Fruit fly (Drosophila melanogaster) whole organism, embryonic: Measurements from ENCODE around the gene jb.
A peak's percentile ranks its signal among the peaks of the same experiment; 100 is the strongest.

Experiments
- Aef1 ChIP-seq: fragments of 200-800 bp; sonication (Bioruptor generic); IDR thresholded peaks from 3 replicates; pipeline ENCODE4 v1.3.6; 2022; ENCODE audit warnings: missing biosample characterization, missing genetic modification characterization
- Asciz ChIP-seq: fragments of 200-800 bp; sonication (Bioruptor generic); optimal IDR thresholded peaks from 2 replicates; lab custom pipeline; 2017; ENCODE audit warnings: missing biosample characterization, mild to moderate bottlenecking, missing genetic modification characterization, missing genetic modification reagents
- Awh ChIP-seq: fragments of 200-800 bp; sonication (Bioruptor generic); IDR thresholded peaks from 2 replicates; pipeline ENCODE4, ENCODE4 v1.3.6; 2022; ENCODE audit warnings: missing biosample characterization, missing genetic modification characterization
- Bteb2 ChIP-seq: fragments of 200-800 bp; sonication (Bioruptor generic); optimal IDR thresholded peaks from 2 replicates; lab custom pipeline; 2016; ENCODE audit warnings: missing biosample characterization, missing genetic modification characterization
- CG10267 ChIP-seq: fragments of 200-800 bp; sonication (Bioruptor generic); optimal IDR thresholded peaks from 2 replicates; lab custom pipeline; 2018; ENCODE audit warnings: missing biosample characterization, mild to moderate bottlenecking, missing genetic modification characterization, moderate library complexity
- CG12299 ChIP-seq: fragments of 200-800 bp; sonication (Bioruptor generic); optimal IDR thresholded peaks from 2 replicates; lab custom pipeline; 2018; ENCODE audit warnings: missing biosample characterization, mild to moderate bottlenecking, missing genetic modification characterization
- CG1233 ChIP-seq: fragments of 200-800 bp; sonication (Bioruptor generic); optimal IDR thresholded peaks from 4 replicates; lab custom pipeline; 2018; ENCODE audit warnings: missing biosample characterization, mild to moderate bottlenecking, missing genetic modification characterization
- CG12942 ChIP-seq: fragments of 200-800 bp; sonication (Bioruptor generic); optimal IDR thresholded peaks from 3 replicates; lab custom pipeline; 2016; ENCODE audit warnings: missing biosample characterization, missing genetic modification characterization
- CG13775 ChIP-seq: fragments of 200-800 bp; sonication (Bioruptor generic); optimal IDR thresholded peaks from 3 replicates; lab custom pipeline; 2017; ENCODE audit warnings: missing biosample characterization, mild to moderate bottlenecking, missing genetic modification characterization
- CG15073 ChIP-seq: fragments of 200-800 bp; sonication (Bioruptor generic); optimal IDR thresholded peaks from 2 replicates; lab custom pipeline; 2016; ENCODE audit warnings: missing biosample characterization, missing genetic modification characterization
- CG15269 ChIP-seq: fragments of 200-800 bp; sonication (Bioruptor generic); optimal IDR thresholded peaks from 2 replicates; lab custom pipeline; 2018; ENCODE audit warnings: missing biosample characterization, mild to moderate bottlenecking, missing genetic modification characterization, moderate library complexity
- CG17802 ChIP-seq: fragments of 200-800 bp; sonication (Bioruptor generic); optimal IDR thresholded peaks from 2 replicates; lab custom pipeline; 2018; ENCODE audit warnings: missing biosample characterization, mild to moderate bottlenecking, missing genetic modification characterization, moderate library complexity
- CG2120 ChIP-seq: fragments of 200-800 bp; sonication (Bioruptor generic); optimal IDR thresholded peaks from 3 replicates; lab custom pipeline; 2016; ENCODE audit warnings: missing biosample characterization, missing genetic modification characterization
- CG2202 ChIP-seq: fragments of 200-800 bp; sonication (Bioruptor generic); optimal IDR thresholded peaks from 2 replicates; lab custom pipeline; 2018; ENCODE audit warnings: missing biosample characterization, mild to moderate bottlenecking, missing genetic modification characterization
- CG31365 ChIP-seq: fragments of 200-800 bp; sonication (Bioruptor generic); optimal IDR thresholded peaks from 2 replicates; lab custom pipeline; 2018; ENCODE audit warnings: missing biosample characterization, mild to moderate bottlenecking, missing genetic modification characterization
- CG32772 ChIP-seq: fragments of 200-800 bp; sonication (Bioruptor generic); IDR thresholded peaks from 2 replicates; pipeline ENCODE4 v1.3.6; 2022; ENCODE audit warnings: missing biosample characterization, missing genetic modification characterization
- CG3281 ChIP-seq: fragments of 200-800 bp; sonication (Bioruptor generic); optimal IDR thresholded peaks from 3 replicates; lab custom pipeline; 2017; ENCODE audit warnings: missing biosample characterization, mild to moderate bottlenecking, missing genetic modification characterization
- CG3995 ChIP-seq: fragments of 200-800 bp; sonication (Bioruptor generic); optimal IDR thresholded peaks from 3 replicates; lab custom pipeline; 2016; ENCODE audit warnings: missing biosample characterization, missing genetic modification characterization
- CG4424 ChIP-seq: fragments of 200-800 bp; sonication (Bioruptor generic); optimal IDR thresholded peaks from 3 replicates; lab custom pipeline; 2016; ENCODE audit warnings: missing biosample characterization, missing genetic modification characterization
- CG6791 ChIP-seq: fragments of 200-800 bp; sonication (Bioruptor generic); IDR thresholded peaks from 3 replicates; pipeline ENCODE4 v1.3.6; 2022; ENCODE audit warnings: missing biosample characterization, missing genetic modification characterization; ENCODE audit not compliant: partially characterized antibody
- CG8478 ChIP-seq: fragments of >200 bp; optimal IDR thresholded peaks from 2 replicates; lab custom pipeline; 2018
- CG9932 ChIP-seq: fragments of 200-800 bp; sonication (Bioruptor generic); IDR thresholded peaks from 2 replicates; pipeline ENCODE4 v1.3.6; 2022; ENCODE audit warnings: missing biosample characterization, missing genetic modification characterization
- Doc2 ChIP-seq: fragments of 200-800 bp; sonication (Bioruptor generic); IDR thresholded peaks from 2 replicates; pipeline ENCODE4 v1.3.6; 2022; ENCODE audit warnings: missing biosample characterization, missing genetic modification characterization
- Mad ChIP-seq: fragments of 200-800 bp; sonication (Bioruptor generic); optimal IDR thresholded peaks from 2 replicates; lab custom pipeline; 2016; ENCODE audit warnings: missing biosample characterization, missing genetic modification characterization
- NK7.1 ChIP-seq: fragments of 200-800 bp; sonication (Bioruptor generic); optimal IDR thresholded peaks from 3 replicates; lab custom pipeline; 2016; ENCODE audit warnings: missing biosample characterization, missing genetic modification characterization
- Neu2 ChIP-seq: fragments of 200-800 bp; sonication (Bioruptor generic); optimal IDR thresholded peaks from 3 replicates; lab custom pipeline; 2016; ENCODE audit warnings: missing biosample characterization, missing genetic modification characterization, borderline replicate concordance
- Sox102F ChIP-seq: fragments of 200-800 bp; sonication (Bioruptor generic); optimal IDR thresholded peaks from 2 replicates; lab custom pipeline; 2018; ENCODE audit warnings: missing biosample characterization, mild to moderate bottlenecking, missing genetic modification characterization, moderate library complexity
- Sry-β ChIP-seq: fragments of 200-800 bp; sonication (Bioruptor generic); optimal IDR thresholded peaks from 2 replicates; lab custom pipeline; 2018; ENCODE audit warnings: missing biosample characterization, mild to moderate bottlenecking, missing genetic modification characterization, moderate library complexity
- Xbp1 ChIP-seq: fragments of 200-800 bp; sonication (Bioruptor generic); optimal IDR thresholded peaks from 3 replicates; lab custom pipeline; 2016; ENCODE audit warnings: missing biosample characterization, mild to moderate bottlenecking, missing genetic modification characterization
- ase ChIP-seq: fragments of 200-800 bp; sonication (Bioruptor generic); IDR thresholded peaks from 3 replicates; pipeline ENCODE4 v1.3.6; 2022; ENCODE audit warnings: missing biosample characterization, missing genetic modification characterization
- az2 ChIP-seq: fragments of 200-800 bp; sonication (Bioruptor generic); optimal IDR thresholded peaks from 3 replicates; lab custom pipeline; 2016; ENCODE audit warnings: missing biosample characterization, missing genetic modification characterization
- cad ChIP-seq: fragments of >200 bp; optimal IDR thresholded peaks from 2 replicates; lab custom pipeline; 2017; ENCODE audit warnings: missing biosample characterization, missing genetic modification characterization
- caup ChIP-seq: fragments of 200-800 bp; sonication (Bioruptor generic); optimal IDR thresholded peaks from 3 replicates; lab custom pipeline; 2017; ENCODE audit warnings: missing biosample characterization, mild to moderate bottlenecking, missing genetic modification characterization, moderate library complexity; ENCODE audit not compliant: severe bottlenecking
- cg ChIP-seq: fragments of 200-800 bp; sonication (Bioruptor generic); optimal IDR thresholded peaks from 3 replicates; lab custom pipeline; 2019; ENCODE audit warnings: missing biosample characterization, mild to moderate bottlenecking, missing genetic modification characterization, moderate library complexity
- croc ChIP-seq: fragments of 200-800 bp; sonication (Bioruptor generic); conservative IDR thresholded peaks from 3 replicates; pipeline ENCODE4 v1.3.6; 2022; ENCODE audit warnings: missing biosample characterization, missing genetic modification characterization
- crp ChIP-seq, 2 experiments: fragments of 200-800 bp; sonication (Bioruptor generic); optimal IDR thresholded peaks; 2 replicates in 1 of 2; 3 replicates in 1 of 2; lab custom pipeline; 2017; ENCODE audit warnings: missing biosample characterization in 2 of 2, missing genetic modification characterization in 2 of 2, mild to moderate bottlenecking in 1 of 2, moderate library complexity in 1 of 2
- dati ChIP-seq: fragments of 200-800 bp; sonication (Bioruptor generic); IDR thresholded peaks from 2 replicates; pipeline ENCODE4 v1.3.6; 2022; ENCODE audit warnings: missing biosample characterization, missing genetic modification characterization
- dimm ChIP-seq: fragments of 200-800 bp; sonication (Bioruptor generic); IDR thresholded peaks from 2 replicates; pipeline ENCODE4 v1.3.6; 2022; ENCODE audit warnings: missing biosample characterization, missing genetic modification characterization
- ewg ChIP-seq: fragments of 200-800 bp; sonication (Bioruptor generic); optimal IDR thresholded peaks from 3 replicates; lab custom pipeline; 2017; ENCODE audit warnings: mild to moderate bottlenecking, missing biosample characterization, missing genetic modification reagents, missing genetic modification characterization
- exex ChIP-seq: fragments of 200-800 bp; sonication (Bioruptor generic); optimal IDR thresholded peaks from 4 replicates; lab custom pipeline; 2018; ENCODE audit warnings: missing biosample characterization, mild to moderate bottlenecking, missing genetic modification characterization, moderate library complexity
- gfzf ChIP-seq: fragments of 200-800 bp; sonication (Bioruptor generic); optimal IDR thresholded peaks from 2 replicates; lab custom pipeline; 2016; ENCODE audit warnings: missing biosample characterization, mild to moderate bottlenecking, missing genetic modification characterization, moderate library complexity
- h ChIP-seq: fragments of >200 bp; optimal IDR thresholded peaks from 2 replicates; lab custom pipeline; 2017
- jing ChIP-seq: fragments of 200-800 bp; sonication (Bioruptor generic); optimal IDR thresholded peaks from 2 replicates; lab custom pipeline; 2018; ENCODE audit warnings: missing biosample characterization, mild to moderate bottlenecking, missing genetic modification characterization
- kah ChIP-seq: fragments of 200-800 bp; sonication (Bioruptor generic); optimal IDR thresholded peaks from 2 replicates; lab custom pipeline; 2018; ENCODE audit warnings: missing biosample characterization, mild to moderate bottlenecking, missing genetic modification characterization
- nerfin-1 ChIP-seq: fragments of 200-800 bp; sonication (Bioruptor generic); optimal IDR thresholded peaks from 3 replicates; lab custom pipeline; 2019; ENCODE audit warnings: missing biosample characterization, mild to moderate bottlenecking, missing genetic modification characterization, moderate library complexity
- org-1 ChIP-seq: fragments of 200-800 bp; sonication (Bioruptor generic); optimal IDR thresholded peaks from 2 replicates; lab custom pipeline; 2017; ENCODE audit warnings: missing biosample characterization, missing genetic modification characterization
- pum ChIP-seq: fragments of 200-800 bp; sonication (Bioruptor generic); optimal IDR thresholded peaks from 2 replicates; lab custom pipeline; 2016; ENCODE audit warnings: missing biosample characterization, missing genetic modification characterization
- ranshi ChIP-seq: fragments of 200-800 bp; sonication (Bioruptor generic); IDR thresholded peaks from 2 replicates; pipeline ENCODE4 v1.3.6; 2022; ENCODE audit warnings: missing biosample characterization, missing genetic modification characterization
- scrt ChIP-seq: fragments of 200-800 bp; sonication (Bioruptor generic); optimal IDR thresholded peaks from 2 replicates; lab custom pipeline; 2018; ENCODE audit warnings: missing biosample characterization, mild to moderate bottlenecking, missing genetic modification characterization, moderate library complexity
- tgo ChIP-seq: fragments of 200-800 bp; sonication (Bioruptor generic); IDR thresholded peaks from 3 replicates; pipeline ENCODE4 v1.3.6; 2022; ENCODE audit warnings: missing biosample characterization, missing genetic modification characterization
- toy ChIP-seq: fragments of 200-800 bp; sonication (Bioruptor generic); IDR thresholded peaks from 2 replicates; pipeline ENCODE4 v1.3.6; 2022; ENCODE audit warnings: missing biosample characterization, missing genetic modification characterization
- unc-4 ChIP-seq: fragments of 200-800 bp; sonication (Bioruptor generic); IDR thresholded peaks from 2 replicates; pipeline ENCODE4 v1.3.6; 2022; ENCODE audit warnings: missing biosample characterization, missing genetic modification characterization; ENCODE audit not compliant: partially characterized antibody

Gene jb

dm6 chrX:20423747-20424165, 33.1 kb upstream of the jb start, which contains the start of the genes Pp4-19C and cactin (continued):
- TF ChIP-seq NK7.1 (GFP tag; lab: Kevin White, UChicago) = no peak
- TF ChIP-seq CG31365 (tag; lab: Kevin White, UChicago) = no peak
- TF ChIP-seq dati (GFP tag; lab: Robert Waterston, UW) = no peak
- TF ChIP-seq CG12299 (tag; lab: Kevin White, UChicago) = no peak
- no peak for TF ChIP-seq CG3281 (GFP tag; lab: Kevin White, UChicago)
- peak; percentile 83 for TF ChIP-seq unc-4 (GFP tag; lab: Robert Waterston, UW)
- TF ChIP-seq gfzf (GFP tag; lab: Kevin White, UChicago) = peak; percentile 17
- peak; percentile 62 for TF ChIP-seq Neu2 (GFP tag; lab: Kevin White, UChicago)
- no peak for TF ChIP-seq jing (GFP tag; lab: Kevin White, UChicago)
- TF ChIP-seq kah (GFP tag; lab: Kevin White, UChicago) = no peak
- TF ChIP-seq org-1 = no peak
- TF ChIP-seq toy (GFP tag; lab: Robert Waterston, UW) = no peak
- no peak for TF ChIP-seq CG32772 (GFP tag; lab: Robert Waterston, UW)
- peak; percentile 60 for TF ChIP-seq CG3995
- TF ChIP-seq cad = no peak
- TF ChIP-seq dimm (GFP tag; lab: Robert Waterston, UW) = no peak
- peak; percentile 1 for TF ChIP-seq az2 (GFP tag; lab: Kevin White, UChicago)
- TF ChIP-seq CG13775 (GFP tag; lab: Kevin White, UChicago) = peak; percentile 7
- peak; percentile 22 for TF ChIP-seq CG17802 (tag; lab: Kevin White, UChicago)
- peak; percentile 83 for TF ChIP-seq CG6791 (GFP tag; lab: Robert Waterston, UW)
- no peak for TF ChIP-seq CG15073 (GFP tag; lab: Kevin White, UChicago)
- no peak for TF ChIP-seq Awh (GFP tag; lab: Robert Waterston, UW)
- TF ChIP-seq pum (GFP tag; lab: Kevin White, UChicago) = no peak
- peak; percentile 24 for TF ChIP-seq CG10267
- TF ChIP-seq ewg (GFP tag; lab: Kevin White, UChicago) = no peak
- peak; percentile 44 for TF ChIP-seq Mad (GFP tag; lab: Kevin White, UChicago)
- TF ChIP-seq cg (GFP tag; lab: Kevin White, UChicago) = peak; percentile 49
- TF ChIP-seq scrt (GFP tag; lab: Kevin White, UChicago) = no peak
- TF ChIP-seq Asciz (GFP tag; lab: Kevin White, UChicago) = no peak
- TF ChIP-seq Sry-β (GFP tag; lab: Kevin White, UChicago) = no peak
- TF ChIP-seq Sox102F (GFP tag; lab: Kevin White, UChicago) = no peak
- TF ChIP-seq ase = no peak
- no peak for TF ChIP-seq Doc2 (GFP tag; lab: Robert Waterston, UW)
- no peak for TF ChIP-seq Aef1
- no peak for TF ChIP-seq nerfin-1 (tag; lab: Kevin White, UChicago)
- TF ChIP-seq crp (GFP tag; optimal IDR thresholded peaks at IDR 0.05; lab: Kevin White, UChicago) = peak in 1 of 2 experiments; percentile 51
- TF ChIP-seq caup (GFP tag; lab: Kevin White, UChicago) = no peak
- peak; percentile 56; the same call in 1 of the 2 replicates for TF ChIP-seq CG9932 (GFP tag; lab: Robert Waterston, UW)
- TF ChIP-seq Bteb2 (GFP tag; lab: Kevin White, UChicago) = peak; percentile 3
- TF ChIP-seq exex (tag; lab: Kevin White, UChicago) = no peak
- no peak for TF ChIP-seq tgo (GFP tag; lab: Robert Waterston, UW)
- TF ChIP-seq CG2120 (GFP tag; lab: Kevin White, UChicago) = peak; percentile 48
- TF ChIP-seq croc = no peak
- TF ChIP-seq CG12942 (GFP tag; lab: Kevin White, UChicago) = no peak
- TF ChIP-seq CG4424 (GFP tag; lab: Kevin White, UChicago) = peak; percentile 14
- TF ChIP-seq CG15269 (tag; lab: Kevin White, UChicago) = no peak
- TF ChIP-seq CG1233 (GFP tag; lab: Kevin White, UChicago) = no peak
- no peak for TF ChIP-seq CG8478
- no peak for TF ChIP-seq ranshi
- TF ChIP-seq Xbp1 (GFP tag; lab: Kevin White, UChicago) = no peak
- no peak for TF ChIP-seq CG2202 (tag; lab: Kevin White, UChicago)
- no peak for TF ChIP-seq h (lab: Kevin White, UChicago)
